Fruit fly (Drosophila melanogaster) whole organism, adult: ENCODE results near the gene CG44142.

Source experiments
- CG11617 ChIP-seq: fragments of 200-800 bp; sonication (Bioruptor generic); optimal IDR thresholded peaks from 2 replicates; lab custom pipeline; 2017; ENCODE audit warnings: mild to moderate bottlenecking, missing biosample characterization, missing genetic modification reagents, missing genetic modification characterization
- CG12768 ChIP-seq: fragments of 200-800 bp; sonication (Bioruptor generic); optimal IDR thresholded peaks from 2 replicates; lab custom pipeline; 2017; ENCODE audit warnings: missing biosample characterization, missing genetic modification characterization, mild to moderate bottlenecking, moderate library complexity, missing genetic modification reagents
- CG1620 ChIP-seq: fragments of 200-800 bp; sonication (Bioruptor generic); optimal IDR thresholded peaks from 2 replicates; lab custom pipeline; 2016; ENCODE audit warnings: missing biosample characterization, missing genetic modification characterization
- CG7045 ChIP-seq: fragments of 200-800 bp; sonication (Bioruptor generic); optimal IDR thresholded peaks from 2 replicates; lab custom pipeline; 2017; ENCODE audit warnings: missing biosample characterization, mild to moderate bottlenecking, missing genetic modification characterization
- CG7101 ChIP-seq: fragments of 200-800 bp; sonication (Bioruptor generic); optimal IDR thresholded peaks from 2 replicates; lab custom pipeline; 2018; ENCODE audit warnings: missing biosample characterization, mild to moderate bottlenecking, missing genetic modification characterization, moderate library complexity
- Crg-1 ChIP-seq: fragments of 200-800 bp; sonication (Bioruptor generic); optimal IDR thresholded peaks from 2 replicates; lab custom pipeline; 2016; ENCODE audit warnings: missing biosample characterization, missing genetic modification characterization
- kay ChIP-seq: fragments of 200-800 bp; sonication (Bioruptor generic); peaks from one replicate; lab custom pipeline; 2016; ENCODE audit warnings: missing biosample characterization, missing genetic modification characterization, borderline replicate concordance
- tj ChIP-seq: fragments of 200-800 bp; sonication (Bioruptor generic); optimal IDR thresholded peaks from 3 replicates; lab custom pipeline; 2017; ENCODE audit warnings: missing biosample characterization, mild to moderate bottlenecking, missing genetic modification characterization, moderate library complexity

- TF ChIP-seq CG11617 (GFP tag; lab: Kevin White, UChicago) (no peak), CG12768 (GFP tag; lab: Kevin White, UChicago) (no peak), kay (GFP tag; lab: Kevin White, UChicago) (no peak), CG7045 (no peak), CG1620 (GFP tag; lab: Kevin White, UChicago) (no peak), Crg-1 (GFP tag; lab: Kevin White, UChicago) (no peak), tj (GFP tag; lab: Kevin White, UChicago) (no peak), CG7101 (tag; lab: Kevin White, UChicago) (no peak)
These were observed 20.0 kb upstream of the CG44142 start for dm6 chr3R:13333031-13333430.
